Fruit fly (Drosophila melanogaster) whole organism, embryonic: ENCODE data around the gene CG11898.

Experiments
- CG10366 ChIP-seq: fragments of 200-800 bp; sonication (Bioruptor generic); IDR thresholded peaks from 2 replicates; pipeline ENCODE4 v1.3.6; 2022; ENCODE audit warnings: missing biosample characterization, missing genetic modification characterization
- CG10543 ChIP-seq: fragments of 200-800 bp; sonication (Bioruptor generic); optimal IDR thresholded peaks from 3 replicates; lab custom pipeline; 2017; ENCODE audit warnings: missing biosample characterization, mild to moderate bottlenecking, missing genetic modification characterization, moderate library complexity
- CG10959 ChIP-seq: fragments of 200-800 bp; sonication (Bioruptor generic); IDR thresholded peaks from 2 replicates; pipeline ENCODE4 v1.3.6; 2022; ENCODE audit warnings: missing biosample characterization, missing genetic modification characterization
- CG10979 ChIP-seq: fragments of 200-800 bp; sonication (Bioruptor generic); optimal IDR thresholded peaks from 2 replicates; lab custom pipeline; 2018; ENCODE audit warnings: missing biosample characterization, mild to moderate bottlenecking, missing genetic modification characterization, moderate library complexity
- CG11247 ChIP-seq: fragments of 200-800 bp; sonication (Bioruptor generic); IDR thresholded peaks from 2 replicates; pipeline ENCODE4 v1.3.6; 2022; ENCODE audit warnings: missing biosample characterization, missing genetic modification characterization
- CG1233 ChIP-seq: fragments of 200-800 bp; sonication (Bioruptor generic); optimal IDR thresholded peaks from 4 replicates; lab custom pipeline; 2018; ENCODE audit warnings: missing biosample characterization, mild to moderate bottlenecking, missing genetic modification characterization
- CG13775 ChIP-seq: fragments of 200-800 bp; sonication (Bioruptor generic); optimal IDR thresholded peaks from 3 replicates; lab custom pipeline; 2017; ENCODE audit warnings: missing biosample characterization, mild to moderate bottlenecking, missing genetic modification characterization
- CG1602 ChIP-seq: fragments of 200-800 bp; sonication (Bioruptor generic); optimal IDR thresholded peaks from 3 replicates; lab custom pipeline; 2016; ENCODE audit warnings: missing biosample characterization, missing genetic modification characterization
- CG17328 ChIP-seq: fragments of 200-800 bp; sonication (Bioruptor generic); IDR thresholded peaks from 2 replicates; pipeline ENCODE4 v1.3.6; 2022; ENCODE audit warnings: missing biosample characterization, missing genetic modification characterization
- CG18011 ChIP-seq: fragments of 200-800 bp; sonication (Bioruptor generic); optimal IDR thresholded peaks from 2 replicates; lab custom pipeline; 2017; ENCODE audit warnings: missing biosample characterization, missing genetic modification characterization, mild to moderate bottlenecking, moderate library complexity, missing genotype
- CG18262 ChIP-seq: fragments of 200-800 bp; optimal IDR thresholded peaks from 3 replicates; lab custom pipeline; 2019; ENCODE audit warnings: missing biosample characterization, mild to moderate bottlenecking, missing genetic modification characterization, moderate library complexity
- CG2199 ChIP-seq: fragments of 200-800 bp; sonication (Bioruptor generic); IDR thresholded peaks from 3 replicates; pipeline ENCODE4 v1.3.6; 2022; ENCODE audit warnings: missing biosample characterization, missing genetic modification characterization
- CG2875 ChIP-seq: fragments of 200-800 bp; sonication (Bioruptor generic); optimal IDR thresholded peaks from 2 replicates; lab custom pipeline; 2017; ENCODE audit warnings: missing biosample characterization, mild to moderate bottlenecking, missing genetic modification characterization, missing genetic modification reagents
- CG31388 ChIP-seq: fragments of 200-800 bp; sonication (Bioruptor generic); optimal IDR thresholded peaks from 2 replicates; lab custom pipeline; 2016; ENCODE audit warnings: missing biosample characterization, missing genetic modification characterization
- CG4404 ChIP-seq: fragments of 200-800 bp; sonication (Bioruptor generic); IDR thresholded peaks from 2 replicates; pipeline ENCODE4 v1.3.6; 2022; ENCODE audit warnings: missing biosample characterization, missing genetic modification characterization
- CG6813 ChIP-seq: fragments of 200-800 bp; sonication (Bioruptor generic); optimal IDR thresholded peaks from 2 replicates; lab custom pipeline; 2017; ENCODE audit warnings: missing biosample characterization, missing genetic modification characterization, mild to moderate bottlenecking, moderate library complexity, missing genetic modification reagents
- CG7786 ChIP-seq: fragments of 200-800 bp; sonication (Bioruptor generic); optimal IDR thresholded peaks from 2 replicates; lab custom pipeline; 2016; ENCODE audit warnings: missing biosample characterization, missing genetic modification characterization
- CG7987 ChIP-seq: fragments of 200-800 bp; sonication (Bioruptor generic); optimal IDR thresholded peaks from 2 replicates; lab custom pipeline; 2018; ENCODE audit warnings: missing biosample characterization, mild to moderate bottlenecking, missing genetic modification characterization, moderate library complexity
- CG8924 ChIP-seq: fragments of 200-800 bp; optimal IDR thresholded peaks from 3 replicates; lab custom pipeline; 2019; ENCODE audit warnings: missing biosample characterization, mild to moderate bottlenecking, missing genetic modification characterization, moderate library complexity
- CG9876 ChIP-seq: fragments of 200-800 bp; sonication (Bioruptor generic); optimal IDR thresholded peaks from 2 replicates; lab custom pipeline; 2016; ENCODE audit warnings: missing biosample characterization, missing genetic modification characterization
- CkIIα-i1 ChIP-seq: fragments of 200-800 bp; sonication (Bioruptor generic); IDR thresholded peaks from 2 replicates; pipeline ENCODE4 v1.3.6; 2022; ENCODE audit warnings: missing biosample characterization, missing genetic modification characterization
- D19B ChIP-seq: fragments of 200-800 bp; sonication (Bioruptor generic); optimal IDR thresholded peaks from 2 replicates; lab custom pipeline; 2017; ENCODE audit warnings: missing biosample characterization, mild to moderate bottlenecking, missing genetic modification characterization
- Ets97D ChIP-seq: fragments of 200-800 bp; sonication (Bioruptor generic); optimal IDR thresholded peaks from 3 replicates; lab custom pipeline; 2016; ENCODE audit warnings: missing biosample characterization, missing genetic modification characterization
- Gsc ChIP-seq: fragments of 200-800 bp; sonication (Bioruptor generic); IDR thresholded peaks from 2 replicates; pipeline ENCODE4 v1.3.6; 2022; ENCODE audit warnings: missing biosample characterization, missing genetic modification characterization
- HmgD ChIP-seq: fragments of 200-800 bp; sonication (Bioruptor generic); optimal IDR thresholded peaks from 3 replicates; lab custom pipeline; 2016; ENCODE audit warnings: missing biosample characterization, missing genetic modification characterization
- Hmr ChIP-seq: fragments of 200-800 bp; sonication (Bioruptor generic); optimal IDR thresholded peaks from 3 replicates; lab custom pipeline; 2017; ENCODE audit warnings: mild to moderate bottlenecking, missing biosample characterization, missing genetic modification reagents, missing genetic modification characterization
- Hr3 ChIP-seq: fragments of 200-800 bp; sonication (Bioruptor generic); optimal IDR thresholded peaks from 3 replicates; lab custom pipeline; 2016; ENCODE audit warnings: missing biosample characterization, missing genetic modification characterization
- Hr51 ChIP-seq, 2 experiments: fragments of 200-800 bp; sonication (Bioruptor generic); optimal IDR thresholded peaks; 2 replicates in 1 of 2; 3 replicates in 1 of 2; lab custom pipeline; 2016 to 2018; ENCODE audit warnings: missing biosample characterization in 2 of 2, missing genetic modification characterization in 2 of 2, mild to moderate bottlenecking in 1 of 2, moderate library complexity in 1 of 2
- Hsf ChIP-seq: fragments of 200-800 bp; sonication (Bioruptor generic); optimal IDR thresholded peaks from 3 replicates; lab custom pipeline; 2016; ENCODE audit warnings: missing biosample characterization, missing genetic modification characterization
- MBD-R2 ChIP-seq: fragments of 200-800 bp; sonication (Bioruptor generic); IDR thresholded peaks from 2 replicates; pipeline ENCODE4 v1.3.6; 2022; ENCODE audit warnings: missing biosample characterization, missing genetic modification characterization
- NK7.1 ChIP-seq: fragments of 200-800 bp; sonication (Bioruptor generic); optimal IDR thresholded peaks from 3 replicates; lab custom pipeline; 2016; ENCODE audit warnings: missing biosample characterization, missing genetic modification characterization
- NfI ChIP-seq: fragments of 200-800 bp; sonication (Bioruptor generic); optimal IDR thresholded peaks from 3 replicates; lab custom pipeline; 2018; ENCODE audit warnings: missing biosample characterization, mild to moderate bottlenecking, missing genetic modification characterization, moderate library complexity
- PHDP ChIP-seq: fragments of 200-800 bp; sonication (Bioruptor generic); optimal IDR thresholded peaks from 3 replicates; lab custom pipeline; 2018; ENCODE audit warnings: missing biosample characterization, mild to moderate bottlenecking, missing genetic modification characterization, moderate library complexity
- Rx ChIP-seq: fragments of 200-800 bp; sonication (Bioruptor generic); IDR thresholded peaks from 2 replicates; pipeline ENCODE4 v1.3.6; 2022; ENCODE audit warnings: missing biosample characterization, missing genetic modification characterization
- Sox102F ChIP-seq: fragments of 200-800 bp; sonication (Bioruptor generic); optimal IDR thresholded peaks from 2 replicates; lab custom pipeline; 2018; ENCODE audit warnings: missing biosample characterization, mild to moderate bottlenecking, missing genetic modification characterization, moderate library complexity
- al ChIP-seq: fragments of 200-800 bp; sonication (Bioruptor generic); IDR thresholded peaks from 2 replicates; pipeline ENCODE4 v1.3.6; 2022; ENCODE audit warnings: missing biosample characterization, missing genetic modification characterization
- bab2 ChIP-seq: fragments of 200-800 bp; sonication (Bioruptor generic); optimal IDR thresholded peaks from 2 replicates; lab custom pipeline; 2016; ENCODE audit warnings: missing biosample characterization, missing genetic modification characterization
- chn ChIP-seq: fragments of 200-800 bp; sonication (Bioruptor generic); optimal IDR thresholded peaks from 2 replicates; lab custom pipeline; 2016; ENCODE audit warnings: missing biosample characterization, missing genetic modification characterization
- crp ChIP-seq, 2 experiments: fragments of 200-800 bp; sonication (Bioruptor generic); optimal IDR thresholded peaks; 2 replicates in 1 of 2; 3 replicates in 1 of 2; lab custom pipeline; 2017; ENCODE audit warnings: missing biosample characterization in 2 of 2, missing genetic modification characterization in 2 of 2, mild to moderate bottlenecking in 1 of 2, moderate library complexity in 1 of 2
- fu2 ChIP-seq: fragments of 200-800 bp; sonication (Bioruptor generic); optimal IDR thresholded peaks from 2 replicates; lab custom pipeline; 2016; ENCODE audit warnings: missing biosample characterization, missing genetic modification characterization
- klu ChIP-seq: fragments of 200-800 bp; sonication (Bioruptor generic); IDR thresholded peaks from 2 replicates; pipeline ENCODE4 v1.3.6; 2022; ENCODE audit warnings: missing biosample characterization, missing genetic modification characterization
- lab ChIP-seq: fragments of 200-800 bp; sonication (Bioruptor generic); optimal IDR thresholded peaks from 3 replicates; lab custom pipeline; 2017; ENCODE audit warnings: missing biosample characterization, missing genetic modification characterization, mild to moderate bottlenecking, moderate library complexity, missing genetic modification reagents
- lbe ChIP-seq: fragments of 200-800 bp; sonication (Bioruptor generic); optimal IDR thresholded peaks from 2 replicates; lab custom pipeline; 2016; ENCODE audit warnings: missing biosample characterization, mild to moderate bottlenecking, missing genetic modification characterization
- lmd ChIP-seq: fragments of 200-800 bp; sonication (Bioruptor generic); IDR thresholded peaks from 2 replicates; pipeline ENCODE4 v1.3.6; 2022; ENCODE audit warnings: missing biosample characterization, missing genetic modification characterization
- pb ChIP-seq: fragments of 200-800 bp; sonication (Bioruptor generic); optimal IDR thresholded peaks from 3 replicates; lab custom pipeline; 2016; ENCODE audit warnings: missing biosample characterization, missing genetic modification characterization
- pho ChIP-seq: fragments of 200-800 bp; sonication (Bioruptor generic); optimal IDR thresholded peaks from 2 replicates; lab custom pipeline; 2016; ENCODE audit warnings: missing biosample characterization, missing genetic modification characterization
- pum ChIP-seq: fragments of 200-800 bp; sonication (Bioruptor generic); optimal IDR thresholded peaks from 2 replicates; lab custom pipeline; 2016; ENCODE audit warnings: missing biosample characterization, missing genetic modification characterization
- slbo ChIP-seq: fragments of 200-800 bp; sonication (Bioruptor generic); IDR thresholded peaks from 2 replicates; pipeline ENCODE4 v1.3.6; 2022; ENCODE audit warnings: missing biosample characterization, missing genetic modification characterization
- sqz ChIP-seq: fragments of 200-800 bp; sonication (Bioruptor generic); optimal IDR thresholded peaks from 3 replicates; lab custom pipeline; 2018; ENCODE audit warnings: missing biosample characterization, mild to moderate bottlenecking, missing genetic modification characterization
- twi ChIP-seq: fragments of 200-800 bp; optimal IDR thresholded peaks from 2 replicates; lab custom pipeline; 2019; ENCODE audit warnings: missing biosample characterization, mild to moderate bottlenecking, missing genetic modification characterization, moderate library complexity

Gene CG11898

DNA sequence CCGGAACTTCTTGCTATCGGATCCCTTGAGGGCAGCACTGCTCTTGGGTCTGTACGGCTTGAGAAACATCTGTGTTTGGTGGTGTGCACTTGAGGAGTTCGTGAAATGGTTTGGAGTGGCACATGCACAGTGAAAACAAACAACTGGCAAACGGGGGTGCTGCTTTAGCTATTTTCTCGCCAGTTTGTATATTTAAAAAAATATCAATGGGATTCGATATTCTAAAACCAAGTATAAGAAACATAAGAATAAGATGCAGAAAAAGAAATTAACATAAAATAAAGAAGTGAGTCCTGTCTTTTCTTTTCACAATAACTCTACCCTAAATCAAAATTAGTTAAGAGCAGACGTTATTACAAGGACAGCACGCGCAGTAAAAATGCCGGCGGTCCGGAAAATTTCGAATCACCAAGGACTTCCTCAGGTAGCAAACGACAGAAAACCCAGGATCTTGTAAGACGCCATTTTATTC is 13.8 kb upstream of the CG11898 start, which contains the start of gene eIF2D (continued):
- TF ChIP-seq CG17328 (GFP tag; lab: Robert Waterston, UW) (peak; percentile 54; the same call in 1 of the 2 replicates), chn (GFP tag; lab: Kevin White, UChicago) (peak; percentile 54), lab (peak; percentile 77), CG10959 (GFP tag; lab: Robert Waterston, UW) (no peak), lbe (GFP tag; lab: Kevin White, UChicago) (peak; percentile 24), NK7.1 (peak; percentile 18), slbo (GFP tag; lab: Robert Waterston, UW) (peak; percentile 63), NfI (GFP tag; lab: Kevin White, UChicago) (peak; percentile 41), CG10979 (tag; lab: Kevin White, UChicago) (peak; percentile 66), CG1602 (GFP tag; lab: Kevin White, UChicago) (peak; percentile 22), CG10366 (peak; percentile 37), CG10543 (peak; percentile 36), PHDP (tag; lab: Kevin White, UChicago) (peak; percentile 63), Sox102F (GFP tag; lab: Kevin White, UChicago) (peak; percentile 45), CG11247 (GFP tag; lab: Robert Waterston, UW) (peak; percentile 42; the same call in 1 of the 2 replicates), MBD-R2 (GFP tag; lab: Robert Waterston, UW) (peak; percentile 78), fu2 (GFP tag; lab: Kevin White, UChicago) (no peak), Ets97D (GFP tag; lab: Kevin White, UChicago) (peak; percentile 35), CG7987 (GFP tag; lab: Kevin White, UChicago) (no peak), bab2 (GFP tag; lab: Kevin White, UChicago) (peak; percentile 37), pb (GFP tag; lab: Kevin White, UChicago) (no peak), Hr51 (GFP tag; optimal IDR thresholded peaks at IDR 0.05; lab: Kevin White, UChicago) (peak in 1 of 2 experiments; percentile 67), CkIIα-i1 (no peak), CG18262 (tag; lab: Kevin White, UChicago) (peak; percentile 72), CG2875 (no peak), CG6813 (GFP tag; lab: Kevin White, UChicago) (peak; percentile 59), CG13775 (GFP tag; lab: Kevin White, UChicago) (peak; percentile 60), CG8924 (peak; percentile 67), Hsf (peak; percentile 50), al (GFP tag; lab: Robert Waterston, UW) (peak; percentile 18; the same call in 1 of the 2 replicates), sqz (GFP tag; lab: Kevin White, UChicago) (no peak), CG1233 (GFP tag; lab: Kevin White, UChicago) (peak; percentile 12), pum (GFP tag; lab: Kevin White, UChicago) (no peak), CG7786 (GFP tag; lab: Kevin White, UChicago) (peak; percentile 35), CG9876 (GFP tag; lab: Kevin White, UChicago) (no peak), Hr3 (GFP tag; lab: Kevin White, UChicago) (peak; percentile 27), CG4404 (0 out of 2 replicates have a peak, but pooled peaks have one; percentile 23), Hmr (GFP tag; lab: Kevin White, UChicago) (peak; percentile 65), lmd (peak; percentile 40; the same call in 1 of the 2 replicates), crp (GFP tag; optimal IDR thresholded peaks at IDR 0.05; lab: Kevin White, UChicago) (peak in 1 of 2 experiments; percentile 57), CG2199 (GFP tag; lab: Robert Waterston, UW) (peak; percentile 40; the same call in 1 of the 3 replicates), CG31388 (no peak), pho (GFP tag; lab: Kevin White, UChicago) (peak; percentile 24), Rx (0 out of 2 replicates have a peak, but pooled peaks have one; percentile 48), klu (GFP tag; lab: Robert Waterston, UW) (no peak), twi (tag; lab: Kevin White, UChicago) (peak; percentile 55), HmgD (GFP tag; lab: Kevin White, UChicago) (peak; percentile 20), Gsc (GFP tag; lab: Robert Waterston, UW) (no peak), CG18011 (peak; percentile 30), D19B (GFP tag; lab: Kevin White, UChicago) (peak; percentile 41)
